Worm (Caenorhabditis elegans): Measurements from ENCODE around the gene clec-29.

The clec-29 gene

ce11 chrV:16746231-16746990 lies 7.4 kb upstream of the clec-29 start, which contains the start of gene gyg-2:
gyg-2 (minus strand) TSS chrV:16746258.
- TF ChIP-seq flt-1 (GFP tag; IDR thresholded peaks at IDR 0.05) (no peak), F13C5.2 (tag; optimal IDR thresholded peaks at IDR 0.05) (no peak), hnd-1 (tag; optimal IDR thresholded peaks at IDR 0.05) (no peak), ceh-13 (GFP tag; optimal IDR thresholded peaks at IDR 0.05) (no peak), B0310.2 (tag; optimal IDR thresholded peaks at IDR 0.05) (no peak), tbx-37 (GFP tag; conservative IDR thresholded peaks at IDR 0.05) (no peak), tbx-11 (GFP tag; IDR thresholded peaks at IDR 0.05) (no peak), aly-1 (tag; optimal IDR thresholded peaks at IDR 0.05) (no peak)

DNA sequence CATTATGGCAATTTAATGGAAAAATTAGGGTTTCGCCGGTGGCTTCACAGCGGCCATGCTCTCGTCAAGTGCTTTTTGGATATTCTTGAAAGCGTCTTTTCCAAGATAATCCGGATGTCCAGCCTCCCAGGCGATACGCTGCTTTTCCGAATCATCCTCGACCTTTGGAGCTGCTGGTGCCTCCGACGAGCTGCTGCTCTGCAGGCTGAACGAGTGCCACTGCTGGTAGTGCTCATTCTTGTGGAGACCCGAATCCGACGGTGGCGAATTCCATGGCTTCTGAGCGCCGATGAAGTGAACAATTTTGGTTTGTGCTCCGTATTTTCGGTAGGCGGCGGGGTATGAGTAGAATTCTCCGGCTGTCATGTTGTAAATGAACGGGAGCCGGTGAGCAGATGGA lies 6.2 kb upstream of the clec-29 start:
- TF ChIP-seq ceh-13 (GFP tag; optimal IDR thresholded peaks at IDR 0.05) (no peak), ama-1 (optimal IDR thresholded peaks at IDR 0.05) (no peak), hnd-1 (tag; optimal IDR thresholded peaks at IDR 0.05) (no peak), sea-1 (GFP tag; conservative IDR thresholded peaks at IDR 0.05) (no peak), B0310.2 (tag; optimal IDR thresholded peaks at IDR 0.05) (no peak), ets-7 (tag; optimal IDR thresholded peaks at IDR 0.05) (no peak), ceh-36 (tag; optimal IDR thresholded peaks at IDR 0.05) (no peak), hmg-4 (GFP tag; optimal IDR thresholded peaks at IDR 0.05) (no peak), hmbx-1 (tag; optimal IDR thresholded peaks at IDR 0.05) (no peak), F13C5.2 (tag; optimal IDR thresholded peaks at IDR 0.05) (no peak), pes-1 (GFP tag; IDR thresholded peaks at IDR 0.05) (no peak), tra-4 (tag; optimal IDR thresholded peaks at IDR 0.05) (no peak), flt-1 (GFP tag; IDR thresholded peaks at IDR 0.05) (no peak), aly-1 (tag; optimal IDR thresholded peaks at IDR 0.05) (no peak), tbx-37 (GFP tag; conservative IDR thresholded peaks at IDR 0.05) (no peak), tbx-11 (GFP tag; IDR thresholded peaks at IDR 0.05) (no peak), scrt-1 (GFP tag; IDR thresholded peaks at IDR 0.05) (no peak)

ce11 chrV:16744783-16745182 lies 5.8 kb upstream of the clec-29 start:
- TF ChIP-seq B0310.2 (tag; optimal IDR thresholded peaks at IDR 0.05) (no peak), tra-4 (tag; optimal IDR thresholded peaks at IDR 0.05) (no peak), flt-1 (GFP tag; IDR thresholded peaks at IDR 0.05) (no peak), ceh-13 (GFP tag; optimal IDR thresholded peaks at IDR 0.05) (no peak), tbx-37 (GFP tag; conservative IDR thresholded peaks at IDR 0.05) (no peak), ets-7 (tag; optimal IDR thresholded peaks at IDR 0.05) (no peak), hmbx-1 (tag; optimal IDR thresholded peaks at IDR 0.05) (no peak), aly-1 (tag; optimal IDR thresholded peaks at IDR 0.05) (no peak), hnd-1 (tag; optimal IDR thresholded peaks at IDR 0.05) (no peak)

ce11 chrV:16742123-16742522 lies 3.1 kb upstream of the clec-29 start, which contains the start of gene T25E12.6:
T25E12.6 (plus strand) TSS chrV:16742423.
- TF ChIP-seq hnd-1 (tag; optimal IDR thresholded peaks at IDR 0.05) (no peak), ama-1 (optimal IDR thresholded peaks at IDR 0.05) (no peak), ets-7 (tag; optimal IDR thresholded peaks at IDR 0.05) (no peak), B0310.2 (tag; optimal IDR thresholded peaks at IDR 0.05) (no peak), hmbx-1 (tag; optimal IDR thresholded peaks at IDR 0.05) (no peak), hmg-4 (GFP tag; optimal IDR thresholded peaks at IDR 0.05) (no peak)

DNA sequence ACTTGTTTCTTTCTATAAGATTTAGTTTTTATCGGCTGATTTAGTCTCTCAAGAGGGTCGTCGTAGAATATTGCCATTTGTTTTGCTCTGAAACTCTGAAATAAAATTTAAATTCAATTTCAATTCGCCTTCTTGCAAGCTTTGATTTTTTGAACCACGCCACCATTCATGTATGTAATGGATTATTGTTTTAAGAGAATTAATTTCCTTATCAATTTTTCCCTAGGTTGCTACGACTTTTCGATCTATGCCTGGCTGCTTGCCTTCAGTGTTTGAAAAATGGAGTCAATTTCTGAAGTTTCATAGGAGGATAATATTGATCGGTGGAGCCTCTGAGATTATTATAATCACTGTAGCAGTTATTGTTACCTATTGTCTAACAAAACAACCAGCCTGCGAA lies 3.5 kb downstream of the clec-29 start, which contains the start of the genes clec-38 and clec-34:
Gene clec-38, minus strand, starts transcription at position 101 of the 400 bp plus-strand sequence.
Gene clec-34, plus strand, starts transcription at position 248 of the 400 bp plus-strand sequence.
- TF ChIP-seq aly-1 (tag; optimal IDR thresholded peaks at IDR 0.05), result no peak
- TF ChIP-seq hnd-1 (tag; optimal IDR thresholded peaks at IDR 0.05), result no peak
- TF ChIP-seq scrt-1 (GFP tag; IDR thresholded peaks at IDR 0.05), result no peak
- no peak for TF ChIP-seq tbx-11 (GFP tag; IDR thresholded peaks at IDR 0.05)
- TF ChIP-seq hmg-4 (GFP tag; optimal IDR thresholded peaks at IDR 0.05), result no peak
- TF ChIP-seq ama-1 (optimal IDR thresholded peaks at IDR 0.05), result no peak
- TF ChIP-seq pes-1 (GFP tag; IDR thresholded peaks at IDR 0.05), result no peak
- no peak for TF ChIP-seq ceh-13 (GFP tag; optimal IDR thresholded peaks at IDR 0.05)
- no peak for TF ChIP-seq hmbx-1 (tag; optimal IDR thresholded peaks at IDR 0.05)
- no peak for TF ChIP-seq ceh-36 (tag; optimal IDR thresholded peaks at IDR 0.05)
- no peak for TF ChIP-seq F13C5.2 (tag; optimal IDR thresholded peaks at IDR 0.05)

DNA sequence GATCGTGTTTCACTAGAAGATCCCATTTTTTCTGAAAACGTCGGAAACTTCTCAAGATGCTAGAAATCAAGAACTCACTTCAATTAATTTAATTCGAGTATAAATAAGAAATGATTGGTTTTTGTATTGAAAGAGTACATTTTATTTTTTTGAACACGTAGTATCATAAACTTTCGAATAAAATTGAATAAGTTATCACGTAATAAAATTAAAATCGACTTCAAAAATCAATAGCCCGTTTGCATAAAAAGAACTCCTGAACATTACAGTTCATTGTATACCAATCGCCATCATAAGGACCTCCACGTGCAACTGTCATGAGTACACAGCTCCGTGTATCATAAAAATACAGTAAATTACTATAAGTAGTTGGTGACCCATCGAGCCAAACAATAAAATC lies 5.3 kb downstream of the clec-29 start, which contains the start of gene T25E12.16:
Gene T25E12.16, minus strand, starts transcription at position 101 of the 400 bp plus-strand sequence.
- no peak for TF ChIP-seq hmg-4 (GFP tag; optimal IDR thresholded peaks at IDR 0.05)
- no peak for TF ChIP-seq tra-4 (tag; optimal IDR thresholded peaks at IDR 0.05)
- TF ChIP-seq ceh-13 (GFP tag; optimal IDR thresholded peaks at IDR 0.05), result no peak
- no peak for TF ChIP-seq aly-1 (tag; optimal IDR thresholded peaks at IDR 0.05)
- no peak for TF ChIP-seq scrt-1 (GFP tag; IDR thresholded peaks at IDR 0.05)
- no peak for TF ChIP-seq ets-7 (tag; optimal IDR thresholded peaks at IDR 0.05)
- no peak for TF ChIP-seq pes-1 (GFP tag; IDR thresholded peaks at IDR 0.05)
- TF ChIP-seq B0310.2 (tag; optimal IDR thresholded peaks at IDR 0.05), result no peak
- no peak for TF ChIP-seq tbx-11 (GFP tag; IDR thresholded peaks at IDR 0.05)
- no peak for TF ChIP-seq tbx-37 (GFP tag; conservative IDR thresholded peaks at IDR 0.05)
- TF ChIP-seq ama-1 (optimal IDR thresholded peaks at IDR 0.05), result no peak
- TF ChIP-seq hnd-1 (tag; optimal IDR thresholded peaks at IDR 0.05), result no peak
- no peak for TF ChIP-seq F13C5.2 (tag; optimal IDR thresholded peaks at IDR 0.05)
- no peak for TF ChIP-seq flt-1 (GFP tag; IDR thresholded peaks at IDR 0.05)
- no peak for TF ChIP-seq sea-1 (GFP tag; conservative IDR thresholded peaks at IDR 0.05)

- TF ChIP-seq B0310.2 (tag; optimal IDR thresholded peaks at IDR 0.05) (no peak), aly-1 (tag; optimal IDR thresholded peaks at IDR 0.05) (no peak), ceh-36 (tag; optimal IDR thresholded peaks at IDR 0.05) (no peak), flt-1 (GFP tag; IDR thresholded peaks at IDR 0.05) (no peak), hnd-1 (tag; optimal IDR thresholded peaks at IDR 0.05) (no peak), hmg-4 (GFP tag; optimal IDR thresholded peaks at IDR 0.05) (no peak), tbx-11 (GFP tag; IDR thresholded peaks at IDR 0.05) (no peak), ceh-13 (GFP tag; optimal IDR thresholded peaks at IDR 0.05) (no peak), F13C5.2 (tag; optimal IDR thresholded peaks at IDR 0.05) (no peak), scrt-1 (GFP tag; IDR thresholded peaks at IDR 0.05) (no peak), ets-7 (tag; optimal IDR thresholded peaks at IDR 0.05) (no peak), ama-1 (optimal IDR thresholded peaks at IDR 0.05) (no peak)
These were observed 7.4 kb downstream of the clec-29 start, which contains the start of gene srz-100 for ce11 chrV:16731600-16731999. srz-100 (plus strand) TSS chrV:16731900.

Data from whole organism, early embryonic.